Worm (Caenorhabditis elegans) whole organism, L4/young adult: ENCODE measurements around the gene dph-2.

ENCODE experiments used
- W03F9.2 ChIP-seq: fragments of 150-350 bp; optimal IDR thresholded peaks from 2 replicates; lab custom pipeline; 2014; ENCODE audit warnings: missing biosample characterization, missing genetic modification characterization
- dao-5 ChIP-seq: sonication (generic microtip); optimal IDR thresholded peaks from 2 replicates; lab custom pipeline; 2016; ENCODE audit warnings: missing genotype, missing genetic modification characterization, moderate library complexity, missing compliant biosample characterization
- him-1 ChIP-seq: sonication (generic microtip); optimal IDR thresholded peaks from 2 replicates; lab custom pipeline; 2016; ENCODE audit warnings: missing genotype, missing genetic modification reagents, missing genetic modification characterization, missing compliant biosample characterization

DNA sequence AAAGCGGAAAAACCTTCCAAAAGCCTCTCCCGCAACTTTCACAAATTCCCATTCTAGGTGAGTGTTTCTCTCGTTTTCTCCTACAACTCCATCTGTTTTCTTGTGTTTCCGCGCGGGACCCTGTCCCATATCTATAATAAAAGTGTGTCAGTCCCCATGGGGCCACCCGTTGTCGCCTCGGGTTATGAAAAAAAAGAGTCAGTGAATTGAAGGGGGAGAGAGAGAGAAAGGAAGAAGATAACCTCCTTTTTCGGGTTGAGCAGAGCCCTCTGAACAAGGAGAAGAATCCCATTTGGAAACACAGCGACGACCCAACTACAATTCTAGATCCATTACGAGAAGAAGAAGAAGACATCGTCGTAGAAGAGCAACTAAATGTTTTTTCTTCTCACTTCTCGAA lies 3.0 kb upstream of the dph-2 start, which contains the start of gene C09G5.13:
- TF ChIP-seq him-1 (no peak), dao-5 (tag; lab: Kevin White, UChicago) (no peak), W03F9.2 (tag; lab: Kevin White, UChicago) (no peak)
